Comparison of ENCODE assay signal across 7 worm cellular contexts in genomic region chrIV:10979689-10980088, ce11.
A peak's percentile ranks its signal among the peaks of the same experiment; 100 is the strongest.
TF ChIP-seq lines count a peak whose summit lies in the region.

No protein-coding gene starts in this region.

TF ChIP-seq in whole organism, L1 larva, 84 proteins besides CTCF, POLR2A, EP300 and RAD21 (continues in another document):
- no peak for TF ChIP-seq mab-9 (GFP tag; IDR thresholded peaks at IDR 0.05; lab: Robert Waterston, UW)
- no peak for TF ChIP-seq ama-1 (optimal IDR thresholded peaks at IDR 0.05; lab: Kevin White, UChicago)
- no peak for TF ChIP-seq nhr-28 (tag; optimal IDR thresholded peaks at IDR 0.05; lab: Kevin White, UChicago)
- TF ChIP-seq tlp-1 (tag; optimal IDR thresholded peaks at IDR 0.05; lab: Kevin White, UChicago), result no peak
- no peak for TF ChIP-seq ces-1 (GFP tag; optimal IDR thresholded peaks at IDR 0.05; lab: Kevin White, UChicago)
- no peak for TF ChIP-seq C04F5.9 (tag; optimal IDR thresholded peaks at IDR 0.05; lab: Kevin White, UChicago)
- peak; percentile 88 for TF ChIP-seq fkh-10 (GFP tag; optimal IDR thresholded peaks at IDR 0.05; lab: Kevin White, UChicago)
- TF ChIP-seq ztf-11 (tag; optimal IDR thresholded peaks at IDR 0.05; lab: Kevin White, UChicago), result no peak
- TF ChIP-seq aha-1 (tag; optimal IDR thresholded peaks at IDR 0.05; lab: Kevin White, UChicago), result no peak
- TF ChIP-seq ceh-88 (GFP tag; IDR thresholded peaks at IDR 0.05; lab: Robert Waterston, UW), result no peak
- no peak for TF ChIP-seq snpc-4 (tag; optimal IDR thresholded peaks at IDR 0.05; lab: Kevin White, UChicago)
- no peak for TF ChIP-seq grh-1 (GFP tag; IDR thresholded peaks at IDR 0.05; lab: Robert Waterston, UW)
- no peak for TF ChIP-seq nhr-85 (tag; lab: Kevin White, UChicago)
- TF ChIP-seq lin-13 (GFP tag; optimal IDR thresholded peaks at IDR 0.05; lab: Kevin White, UChicago), result no peak

TF ChIP-seq in whole organism, L2 larva, 48 proteins besides CTCF, POLR2A, EP300 and RAD21 (continues in another document):
- TF ChIP-seq C34F6.9 (tag; optimal IDR thresholded peaks at IDR 0.05; lab: Kevin White, UChicago) (peak; percentile 49), nhr-10 (tag; optimal IDR thresholded peaks at IDR 0.05; lab: Kevin White, UChicago) (no peak), ZK546.5 (tag; optimal IDR thresholded peaks at IDR 0.05; lab: Kevin White, UChicago) (no peak), Y55F3AM.14 (GFP tag; optimal IDR thresholded peaks at IDR 0.05; lab: Kevin White, UChicago) (no peak), nhr-77 (tag; optimal IDR thresholded peaks at IDR 0.05; lab: Kevin White, UChicago) (no peak), ztf-11 (tag; optimal IDR thresholded peaks at IDR 0.05; lab: Kevin White, UChicago) (no peak), nhr-129 (tag; optimal IDR thresholded peaks at IDR 0.05; lab: Kevin White, UChicago) (peak; percentile 66), gmeb-1 (tag; optimal IDR thresholded peaks at IDR 0.05; lab: Kevin White, UChicago) (no peak), ztf-4 (tag; optimal IDR thresholded peaks at IDR 0.05; lab: Kevin White, UChicago) (no peak), sma-3 (GFP tag; optimal IDR thresholded peaks at IDR 0.05; lab: Kevin White, UChicago) (no peak), ama-1 (optimal IDR thresholded peaks at IDR 0.05; lab: Kevin White, UChicago) (no peak), blmp-1 (tag; optimal IDR thresholded peaks at IDR 0.05; lab: Kevin White, UChicago; ENCODE audit: insufficient read depth) (no peak), unc-55 (GFP tag; optimal IDR thresholded peaks at IDR 0.05; lab: Kevin White, UChicago) (peak; percentile 13), snpc-4 (tag; optimal IDR thresholded peaks at IDR 0.05; lab: Kevin White, UChicago) (no peak)

TF ChIP-seq in whole organism, L3 larva, 47 proteins besides CTCF, POLR2A, EP300 and RAD21:
- TF ChIP-seq nhr-12 (tag; optimal IDR thresholded peaks at IDR 0.05; lab: Kevin White, UChicago) (no peak), egl-5 (tag; optimal IDR thresholded peaks at IDR 0.05; lab: Kevin White, UChicago) (peak; percentile 12), fkh-10 (GFP tag; optimal IDR thresholded peaks at IDR 0.05; lab: Kevin White, UChicago) (peak; percentile 53), snpc-4 (tag; optimal IDR thresholded peaks at IDR 0.05; lab: Kevin White, UChicago) (no peak), nfya-1 (tag; optimal IDR thresholded peaks at IDR 0.05; lab: Kevin White, UChicago; ENCODE audit: insufficient read depth) (peak; percentile 30), unc-62 (GFP tag; optimal IDR thresholded peaks at IDR 0.05; lab: Kevin White, UChicago) (no peak), lin-39 (tag; optimal IDR thresholded peaks at IDR 0.05; lab: Kevin White, UChicago) (peak; percentile 34), skn-1 (tag; optimal IDR thresholded peaks at IDR 0.05; lab: Kevin White, UChicago) (no peak), mdl-1 (tag; optimal IDR thresholded peaks at IDR 0.05; lab: Kevin White, UChicago) (no peak), elt-2 (tag; optimal IDR thresholded peaks at IDR 0.05; lab: Kevin White, UChicago) (no peak)
TF ChIP-seq in whole organism, L3 larva: peak in this region for 4.

TF ChIP-seq in whole organism, L4 larva, 104 proteins besides CTCF, POLR2A, EP300 and RAD21 (continues in another document):
- TF ChIP-seq snpc-4 (tag; optimal IDR thresholded peaks at IDR 0.05; lab: Kevin White, UChicago) (no peak), ZK546.5 (tag; optimal IDR thresholded peaks at IDR 0.05; lab: Kevin White, UChicago) (no peak), nhr-11 (tag; optimal IDR thresholded peaks at IDR 0.05; lab: Kevin White, UChicago) (no peak), ceh-28 (tag; optimal IDR thresholded peaks at IDR 0.05; lab: Kevin White, UChicago) (no peak), ctbp-1 (GFP tag; IDR thresholded peaks at IDR 0.05; lab: Robert Waterston, UW) (peak; percentile 63; the same call in 1 of the 2 replicates), mep-1 (tag; optimal IDR thresholded peaks at IDR 0.05; lab: Kevin White, UChicago) (peak; percentile 22), egl-27 (tag; optimal IDR thresholded peaks at IDR 0.05; lab: Kevin White, UChicago) (no peak), set-16 (GFP tag; IDR thresholded peaks at IDR 0.05; lab: Robert Waterston, UW) (no peak), mdl-1 (tag; optimal IDR thresholded peaks at IDR 0.05; lab: Kevin White, UChicago) (no peak), Y48G9A.11 (GFP tag; IDR thresholded peaks at IDR 0.05; lab: Robert Waterston, UW) (no peak), lsy-2 (tag; optimal IDR thresholded peaks at IDR 0.05; lab: Kevin White, UChicago) (peak in 1 of 2 experiments; percentile 13), nhr-76 (tag; optimal IDR thresholded peaks at IDR 0.05; lab: Kevin White, UChicago) (no peak), ceh-32 (tag; optimal IDR thresholded peaks at IDR 0.05; lab: Kevin White, UChicago; ENCODE audit: poor library complexity) (no peak), unc-62 (GFP tag; optimal IDR thresholded peaks at IDR 0.05 in 1 of 2; lab: Kevin White, UChicago) (peak in 1 of 2 experiments; percentile 94), unc-62 (tag; optimal IDR thresholded peaks at IDR 0.05; lab: Kevin White, UChicago) (no peak)

TF ChIP-seq in whole organism, late embryonic, 69 proteins besides CTCF, POLR2A, EP300 and RAD21:
- TF ChIP-seq ceh-18 (tag; optimal IDR thresholded peaks at IDR 0.05; lab: Kevin White, UChicago) (peak; percentile 49), pat-9 (tag; optimal IDR thresholded peaks at IDR 0.05; lab: Kevin White, UChicago) (no peak), elt-2 (tag; optimal IDR thresholded peaks at IDR 0.05; lab: Kevin White, UChicago) (no peak)

TF ChIP-seq in whole organism, mixed stage, embryonic, 35 proteins besides CTCF, POLR2A, EP300 and RAD21:
- TF ChIP-seq unc-120 (tag; optimal IDR thresholded peaks at IDR 0.05; lab: Kevin White, UChicago; ENCODE audit: poor library complexity, severe bottlenecking) (peak; percentile 19), nhr-12 (tag; optimal IDR thresholded peaks at IDR 0.05; lab: Kevin White, UChicago) (no peak), ham-2 (GFP tag; optimal IDR thresholded peaks at IDR 0.05; lab: Kevin White, UChicago) (no peak), M03D4.4 (tag; optimal IDR thresholded peaks at IDR 0.05; lab: Kevin White, UChicago) (no peak), mls-2 (tag; optimal IDR thresholded peaks at IDR 0.05; lab: Kevin White, UChicago) (no peak), ces-1 (GFP tag; optimal IDR thresholded peaks at IDR 0.05; lab: Kevin White, UChicago) (no peak), nhr-237 (tag; optimal IDR thresholded peaks at IDR 0.05; lab: Kevin White, UChicago) (no peak), flh-1 (GFP tag; optimal IDR thresholded peaks at IDR 0.05; lab: Kevin White, UChicago) (no peak)

TF ChIP-seq in whole organism, young adult, 124 proteins besides CTCF, POLR2A, EP300 and RAD21:
- TF ChIP-seq K12H6.12 (tag; optimal IDR thresholded peaks at IDR 0.05; lab: Kevin White, UChicago) (peak; percentile 1), mel-28 (tag; optimal IDR thresholded peaks at IDR 0.05; lab: Kevin White, UChicago; ENCODE audit: borderline replicate concordance) (no peak), sdz-38 (tag; optimal IDR thresholded peaks at IDR 0.05; lab: Kevin White, UChicago) (no peak), cebp-1 (GFP tag; IDR thresholded peaks at IDR 0.05; lab: Robert Waterston, UW) (no peak), cebp-1 (tag; optimal IDR thresholded peaks at IDR 0.05; lab: Kevin White, UChicago) (peak; percentile 19), zfh-2 (GFP tag; conservative IDR thresholded peaks at IDR 0.05; lab: Robert Waterston, UW) (0 out of 2 replicates have a peak, but pooled peaks have one; percentile 12)
